Worm (Caenorhabditis elegans) whole organism, midembryonic: Measurements from ENCODE around the gene dpy-4.
"Not testable (repeated sequence)": the region's sequence is repeated elsewhere in the genome, so short reads cannot be mapped to it uniquely, and the experiment has no call there.

Experiments
- T22C8.4 ChIP-seq: fragments of 200-800 bp; sonication (Bioruptor generic); IDR thresholded peaks from 2 replicates; pipeline ENCODE4 v1.3.6; 2022; ENCODE audit warnings: missing genetic modification characterization, missing compliant biosample characterization
- cog-1 ChIP-seq: sonication (generic microtip); optimal IDR thresholded peaks from 2 replicates; lab custom pipeline; 2016; ENCODE audit warnings: missing genetic modification characterization, missing compliant biosample characterization
- flt-1 ChIP-seq: fragments of 200-800 bp; sonication (Bioruptor generic); IDR thresholded peaks from 2 replicates; pipeline ENCODE4 v1.3.6; 2022; ENCODE audit warnings: missing genetic modification characterization, missing compliant biosample characterization
- klf-2 ChIP-seq: fragments of 200-800 bp; sonication (Bioruptor generic); conservative IDR thresholded peaks from 2 replicates; pipeline ENCODE4 v1.3.6; 2022; ENCODE audit warnings: missing genetic modification reagents, missing genetic modification characterization, missing compliant biosample characterization
- med-1 ChIP-seq: sonication (generic microtip); optimal IDR thresholded peaks from 2 replicates; lab custom pipeline; 2017; ENCODE audit warnings: missing genetic modification characterization, mild to moderate bottlenecking, missing compliant biosample characterization, antibody characterized with exemption, missing genetic modification reagents; ENCODE audit not compliant: insufficient read depth
- ref-1 ChIP-seq: fragments of 200-800 bp; sonication (Bioruptor generic); conservative IDR thresholded peaks from 2 replicates; pipeline ENCODE4 v1.3.6; 2022; ENCODE audit warnings: missing genetic modification reagents, missing genetic modification characterization, missing compliant biosample characterization
- tab-1 ChIP-seq: fragments of 200-800 bp; sonication (Bioruptor generic); IDR thresholded peaks from 2 replicates; pipeline ENCODE4 v1.3.6; 2022; ENCODE audit warnings: missing genetic modification characterization, missing compliant biosample characterization
- ztf-23 ChIP-seq: fragments of 200-800 bp; sonication (Bioruptor generic); IDR thresholded peaks from 2 replicates; pipeline ENCODE4 v1.3.6; 2022; ENCODE audit warnings: missing genetic modification reagents, missing genetic modification characterization, missing compliant biosample characterization
- ztf-29 ChIP-seq: fragments of 200-800 bp; sonication (Bioruptor generic); IDR thresholded peaks from 2 replicates; pipeline ENCODE4 v1.3.6; 2022; ENCODE audit warnings: missing genetic modification reagents, missing genetic modification characterization, missing compliant biosample characterization

The dpy-4 gene

DNA sequence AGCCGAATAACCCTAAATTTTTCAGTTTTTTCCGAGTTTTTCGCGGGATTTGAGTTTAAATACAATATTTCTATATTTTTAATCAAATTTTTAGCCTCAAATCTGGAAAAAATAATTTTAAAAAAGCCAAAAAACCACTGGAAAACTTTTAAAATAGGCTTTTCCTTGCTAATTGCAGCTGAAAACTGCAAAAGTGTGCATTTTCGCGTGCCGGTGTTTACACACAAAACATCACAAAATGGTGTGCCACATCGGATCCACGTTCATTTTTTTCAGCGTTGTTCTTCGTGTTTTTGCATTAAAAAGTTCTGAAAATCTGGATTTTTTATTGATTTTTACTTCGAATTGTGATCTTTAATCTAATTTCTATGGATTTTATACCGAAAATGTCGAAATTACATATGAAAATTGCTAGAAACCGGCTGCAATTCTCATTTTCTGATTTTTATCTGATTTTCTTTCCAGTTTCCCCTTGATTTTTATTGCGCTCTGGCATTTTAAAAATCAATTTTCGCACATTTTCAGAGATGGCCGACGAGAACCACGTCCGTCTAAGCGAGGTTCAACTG lies 27.0 kb upstream of the dpy-4 start, which contains the start of gene Y41E3.7:
Y41E3.7 (plus strand) TSS at position 519 of the 569 bp plus-strand sequence.
- no peak for TF ChIP-seq klf-2 (GFP tag; lab: Robert Waterston, UW)
- no peak for TF ChIP-seq ztf-29 (GFP tag; lab: Robert Waterston, UW)

DNA sequence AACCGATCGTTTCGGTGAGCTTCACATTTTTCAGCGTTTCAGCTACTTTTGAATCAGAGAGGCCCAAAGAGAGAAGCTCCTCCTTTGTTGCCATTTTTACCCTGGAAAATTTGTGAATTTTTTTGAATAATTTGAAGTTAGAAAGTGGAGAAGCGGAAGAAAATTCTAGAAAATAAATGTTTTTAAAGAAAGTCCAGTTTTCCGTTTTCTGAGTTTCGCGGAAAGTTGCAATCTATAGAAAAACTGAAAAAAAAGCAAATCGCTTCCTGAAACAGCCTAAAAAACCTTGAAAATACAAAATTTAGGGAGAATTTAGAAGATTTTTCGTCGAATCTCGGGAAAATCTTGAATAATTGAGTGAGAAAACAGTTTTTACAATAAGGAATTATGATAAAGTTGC lies 26.5 kb upstream of the dpy-4 start, which contains the start of gene qars-1:
qars-1 (minus strand) TSS at position 101 of the 400 bp plus-strand sequence.
- TF ChIP-seq klf-2 (GFP tag; lab: Robert Waterston, UW) (no peak), med-1 (no peak), ref-1 (GFP tag; lab: Robert Waterston, UW) (no peak), cog-1 (tag; lab: Kevin White, UChicago) (no peak), T22C8.4 (GFP tag; lab: Robert Waterston, UW) (no peak), tab-1 (no peak), flt-1 (GFP tag; lab: Robert Waterston, UW) (no peak), ztf-29 (GFP tag; lab: Robert Waterston, UW) (no peak), ztf-23 (GFP tag; lab: Robert Waterston, UW) (no peak)

DNA sequence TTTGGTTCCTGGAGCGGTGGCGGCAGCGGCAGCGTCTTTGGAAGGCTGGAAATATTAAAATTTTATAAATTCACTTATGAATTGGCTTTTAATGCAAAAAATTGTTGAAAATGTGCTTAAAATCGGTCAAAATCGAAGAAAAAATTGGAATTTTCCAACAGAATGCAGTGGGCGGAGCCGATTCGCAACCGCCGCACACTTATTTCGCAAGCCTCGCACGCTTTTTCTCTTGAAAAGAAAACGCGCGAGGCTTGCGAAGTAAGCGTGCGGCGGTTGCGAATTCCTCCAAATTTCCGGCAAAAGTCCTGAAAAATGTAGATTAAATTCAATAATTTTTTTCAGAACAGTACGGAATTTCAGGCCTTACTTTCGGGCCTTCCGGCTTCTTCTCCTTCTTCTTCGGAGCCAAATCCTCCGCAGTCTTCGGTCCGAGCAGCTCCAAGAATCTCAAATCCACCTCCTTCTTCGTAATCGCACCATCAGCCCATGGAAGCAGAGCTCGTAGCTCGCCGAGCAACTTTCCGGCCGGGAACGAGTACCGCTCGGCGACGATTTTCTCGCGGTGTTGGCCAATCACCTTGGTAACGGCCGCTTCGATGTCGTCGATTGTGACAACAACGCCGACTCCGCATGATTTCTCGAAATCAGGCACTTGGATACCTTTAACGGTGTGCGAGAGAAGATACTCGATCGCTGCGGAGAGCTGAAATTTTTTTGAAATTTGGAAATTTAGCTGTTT lies 25.7 kb upstream of the dpy-4 start:
- TF ChIP-seq T22C8.4 (GFP tag; lab: Robert Waterston, UW) (no peak), ref-1 (GFP tag; lab: Robert Waterston, UW) (no peak), klf-2 (GFP tag; lab: Robert Waterston, UW) (no peak), tab-1 (no peak), ztf-23 (GFP tag; lab: Robert Waterston, UW) (no peak), med-1 (no peak), cog-1 (tag; lab: Kevin White, UChicago) (no peak), flt-1 (GFP tag; lab: Robert Waterston, UW) (no peak), ztf-29 (GFP tag; lab: Robert Waterston, UW) (no peak)

DNA sequence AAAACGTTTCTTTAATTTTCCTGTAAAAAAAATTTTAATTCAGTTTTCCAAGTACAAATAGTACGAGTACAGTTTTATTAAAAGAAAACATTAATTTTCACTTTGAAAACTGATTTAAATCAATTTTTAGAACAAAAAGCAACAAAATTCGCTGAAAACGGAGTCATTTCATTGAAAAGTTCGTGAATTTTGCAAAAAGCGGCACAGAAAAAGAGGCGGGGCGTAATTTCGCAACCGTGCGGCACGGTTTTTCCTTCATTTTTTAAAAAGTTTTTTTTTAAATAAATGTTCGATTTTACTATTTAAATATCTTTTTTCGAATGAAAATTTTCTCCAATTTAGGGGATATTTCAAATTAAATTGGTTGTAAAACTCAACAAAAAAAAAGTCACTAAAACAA lies 24.6 kb upstream of the dpy-4 start:
- TF ChIP-seq ref-1 (GFP tag; lab: Robert Waterston, UW) (no peak), ztf-29 (GFP tag; lab: Robert Waterston, UW) (no peak), ztf-23 (GFP tag; lab: Robert Waterston, UW) (no peak), flt-1 (GFP tag; lab: Robert Waterston, UW) (no peak), klf-2 (GFP tag; lab: Robert Waterston, UW) (no peak), med-1 (no peak), tab-1 (no peak), T22C8.4 (GFP tag; lab: Robert Waterston, UW) (no peak), cog-1 (tag; lab: Kevin White, UChicago) (no peak)

DNA sequence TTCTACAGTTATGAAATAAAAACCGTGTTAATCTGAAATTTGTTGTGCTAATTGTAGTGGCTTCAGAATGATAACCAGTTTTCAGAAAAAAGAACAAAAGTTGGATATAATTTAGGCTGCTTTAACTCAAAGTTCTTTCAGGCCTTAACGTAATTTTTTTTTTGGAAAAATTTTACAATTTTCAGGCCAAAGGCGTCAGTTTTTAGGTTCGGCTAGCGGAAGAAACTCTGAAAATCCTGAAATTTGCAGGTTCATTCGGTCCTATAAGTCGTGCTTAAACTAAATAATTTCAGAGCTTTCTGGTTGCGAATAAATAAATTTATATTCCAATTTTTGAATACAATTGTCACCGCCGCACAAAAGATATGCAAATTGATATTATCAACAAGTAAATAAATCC lies 21.6 kb upstream of the dpy-4 start:
- TF ChIP-seq med-1 (no peak), ref-1 (GFP tag; lab: Robert Waterston, UW) (no peak), tab-1 (no peak), cog-1 (tag; lab: Kevin White, UChicago) (no peak), flt-1 (GFP tag; lab: Robert Waterston, UW) (no peak), klf-2 (GFP tag; lab: Robert Waterston, UW) (no peak), ztf-23 (GFP tag; lab: Robert Waterston, UW) (no peak), ztf-29 (GFP tag; lab: Robert Waterston, UW) (no peak), T22C8.4 (GFP tag; lab: Robert Waterston, UW) (no peak)

DNA sequence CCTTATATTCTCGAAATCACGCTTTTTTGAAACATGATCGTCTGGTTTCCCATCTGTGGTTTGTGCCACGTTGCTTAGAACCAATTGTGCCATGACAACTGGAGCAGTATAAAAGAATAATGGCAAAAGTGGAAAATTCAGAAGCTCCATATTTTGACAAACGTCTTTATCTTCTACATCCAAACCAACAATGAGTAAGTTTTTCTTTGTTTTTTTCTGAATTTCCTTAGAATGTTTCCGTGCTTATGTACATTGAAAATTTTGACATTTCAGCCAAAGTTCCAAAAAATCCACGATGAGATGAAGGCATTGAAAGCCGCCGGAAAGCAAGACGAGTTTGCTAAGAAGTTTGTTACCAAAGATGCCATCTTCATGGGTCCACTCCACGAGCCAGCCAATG lies 19.9 kb upstream of the dpy-4 start, which contains the start of gene Y41E3.6:
Y41E3.6 (plus strand) TSS at position 301 of the 400 bp plus-strand sequence.
- not testable (repeated sequence) for TF ChIP-seq ztf-29 (GFP tag; lab: Robert Waterston, UW); tab-1; med-1

DNA sequence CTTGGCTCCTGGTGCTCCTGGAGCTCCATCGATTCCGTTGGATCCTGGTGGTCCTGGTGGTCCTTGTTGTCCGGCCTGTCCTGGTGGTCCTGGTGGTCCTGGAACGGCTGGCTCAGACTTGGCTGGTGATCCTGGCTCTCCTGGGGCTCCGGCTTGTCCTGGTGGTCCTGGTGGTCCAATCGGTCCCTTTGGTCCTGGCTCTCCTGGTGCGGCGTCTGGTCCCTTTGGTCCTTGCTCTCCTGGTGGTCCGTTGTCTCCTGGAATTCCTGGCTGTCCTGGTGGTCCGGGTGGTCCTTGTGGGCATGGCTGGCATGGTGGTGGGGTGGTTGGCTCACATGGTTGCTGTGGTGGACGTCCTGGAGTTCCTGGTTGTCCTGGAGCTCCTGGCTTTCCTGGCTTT lies 725 bp downstream of the dpy-4 start:
- TF ChIP-seq T22C8.4 (GFP tag; lab: Robert Waterston, UW) (no peak), tab-1 (no peak), med-1 (no peak), cog-1 (tag; lab: Kevin White, UChicago) (no peak), ref-1 (GFP tag; lab: Robert Waterston, UW) (no peak), ztf-29 (GFP tag; lab: Robert Waterston, UW) (no peak), flt-1 (GFP tag; lab: Robert Waterston, UW) (no peak), klf-2 (GFP tag; lab: Robert Waterston, UW) (no peak), ztf-23 (GFP tag; lab: Robert Waterston, UW) (no peak)

DNA sequence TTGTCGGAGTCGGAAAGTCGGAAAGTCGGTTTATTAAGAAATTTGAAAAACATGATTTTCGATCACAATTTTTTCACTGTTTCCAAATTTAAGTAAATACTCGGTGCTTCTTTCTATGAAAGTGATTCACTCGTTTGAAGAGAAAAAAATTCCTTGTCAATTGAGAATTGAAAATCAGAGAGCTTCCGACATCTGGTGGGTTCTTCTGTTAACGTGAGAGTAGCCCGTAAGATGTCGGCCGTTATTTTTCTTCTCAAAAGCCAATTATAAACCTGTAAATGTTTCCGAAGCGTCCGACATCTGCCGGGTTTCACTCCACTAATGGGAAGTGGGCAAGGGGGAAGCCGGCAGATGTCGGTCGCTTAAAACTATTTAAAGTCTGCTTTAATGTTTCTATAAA lies 1.6 kb downstream of the dpy-4 start:
- TF ChIP-seq cog-1 (tag; lab: Kevin White, UChicago), result no peak
- no peak for TF ChIP-seq T22C8.4 (GFP tag; lab: Robert Waterston, UW)
- TF ChIP-seq klf-2 (GFP tag; lab: Robert Waterston, UW), result no peak
- no peak for TF ChIP-seq ztf-23 (GFP tag; lab: Robert Waterston, UW)
- no peak for TF ChIP-seq ztf-29 (GFP tag; lab: Robert Waterston, UW)
- no peak for TF ChIP-seq med-1
- no peak for TF ChIP-seq tab-1
- TF ChIP-seq flt-1 (GFP tag; lab: Robert Waterston, UW), result no peak
- no peak for TF ChIP-seq ref-1 (GFP tag; lab: Robert Waterston, UW)

DNA sequence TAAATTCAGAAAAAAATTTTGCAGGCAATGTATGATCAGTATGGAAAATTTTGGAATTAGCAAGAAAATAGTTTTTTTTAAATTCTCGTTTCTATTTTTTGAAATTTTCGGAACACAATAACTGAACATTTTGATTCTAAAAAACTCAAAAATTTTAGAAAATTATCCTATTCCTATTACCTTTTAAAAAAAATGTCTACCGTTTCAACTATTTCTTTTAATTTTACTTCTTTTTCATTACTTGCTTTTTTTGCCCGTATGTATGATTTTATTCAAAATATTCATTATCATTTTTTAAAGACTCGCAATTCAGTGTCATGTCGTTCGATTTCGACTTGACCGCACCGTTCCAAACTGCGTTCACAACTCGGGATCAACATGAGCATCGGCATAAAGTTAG lies 5.3 kb downstream of the dpy-4 start, which contains the start of gene atln-2:
atln-2 (plus strand) TSS at position 301 of the 400 bp plus-strand sequence.
- TF ChIP-seq klf-2 (GFP tag; lab: Robert Waterston, UW), result no peak
- TF ChIP-seq flt-1 (GFP tag; lab: Robert Waterston, UW), result no peak
- no peak for TF ChIP-seq T22C8.4 (GFP tag; lab: Robert Waterston, UW)
- TF ChIP-seq ztf-23 (GFP tag; lab: Robert Waterston, UW), result no peak
- TF ChIP-seq med-1, result no peak
- TF ChIP-seq ref-1 (GFP tag; lab: Robert Waterston, UW), result no peak
- TF ChIP-seq ztf-29 (GFP tag; lab: Robert Waterston, UW), result no peak
- TF ChIP-seq cog-1 (tag; lab: Kevin White, UChicago), result no peak
- TF ChIP-seq tab-1, result no peak
